Fruit fly (Drosophila melanogaster) ovary, adult (tissue): ENCODE measurements around the gene CG2202.

Source experiments
- CG17801 ChIP-seq: fragments of 200-800 bp; optimal IDR thresholded peaks from 2 replicates; lab custom pipeline; 2019; ENCODE audit warnings: missing biosample characterization, mild to moderate bottlenecking, missing genetic modification characterization, moderate library complexity; ENCODE audit not compliant: partially characterized antibody

Gene CG2202

DNA sequence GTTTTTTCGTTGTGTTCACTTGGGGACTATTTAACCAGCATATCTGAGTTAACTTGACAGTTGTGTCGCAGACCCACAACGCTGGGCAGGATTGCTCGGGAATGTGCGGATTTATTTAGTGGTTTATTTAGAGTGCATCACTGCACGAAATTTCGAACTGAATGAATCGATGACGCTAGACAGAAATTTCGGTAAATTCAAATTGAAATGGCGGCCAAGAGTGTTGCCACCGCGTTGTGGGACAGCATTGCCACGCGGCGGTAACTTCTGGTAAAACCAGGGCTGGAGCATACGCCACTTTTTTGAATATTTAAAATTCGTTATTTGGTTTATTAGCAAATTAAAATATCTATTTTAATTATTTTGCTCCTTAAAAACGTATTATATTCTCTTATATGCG, 6.1 kb downstream of the CG2202 start, which contains the start of gene feo:
Gene feo, minus strand, starts transcription at position 184 of the 400 bp plus-strand sequence.
- TF ChIP-seq CG17801 (GFP tag; lab: Kevin White, UChicago), result no peak

DNA sequence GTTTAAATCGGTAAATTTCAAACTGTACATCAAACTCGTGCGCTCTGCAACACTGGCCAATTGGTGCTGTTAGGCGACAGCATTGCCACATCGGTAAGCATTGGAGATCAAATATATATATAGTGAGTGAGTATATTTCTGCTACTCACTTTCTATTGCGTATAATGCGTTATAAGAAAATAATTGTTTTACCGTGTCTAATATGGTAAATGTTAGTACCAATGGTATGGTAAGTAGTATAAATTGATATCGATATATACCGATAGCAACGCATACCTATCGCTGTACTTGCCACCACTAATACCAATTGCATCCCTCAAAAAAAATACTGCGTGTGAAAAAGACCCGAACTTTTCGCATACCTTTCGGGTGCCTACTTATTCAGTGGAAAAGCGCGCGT, 8.8 kb downstream of the CG2202 start, which contains the start of the genes sofe and CG2186:
Gene sofe, minus strand, starts transcription at position 38 of the 400 bp plus-strand sequence.
Gene CG2186, plus strand, starts transcription at position 280 of the 400 bp plus-strand sequence.
- TF ChIP-seq CG17801 (GFP tag; lab: Kevin White, UChicago), result peak; percentile 63

DNA sequence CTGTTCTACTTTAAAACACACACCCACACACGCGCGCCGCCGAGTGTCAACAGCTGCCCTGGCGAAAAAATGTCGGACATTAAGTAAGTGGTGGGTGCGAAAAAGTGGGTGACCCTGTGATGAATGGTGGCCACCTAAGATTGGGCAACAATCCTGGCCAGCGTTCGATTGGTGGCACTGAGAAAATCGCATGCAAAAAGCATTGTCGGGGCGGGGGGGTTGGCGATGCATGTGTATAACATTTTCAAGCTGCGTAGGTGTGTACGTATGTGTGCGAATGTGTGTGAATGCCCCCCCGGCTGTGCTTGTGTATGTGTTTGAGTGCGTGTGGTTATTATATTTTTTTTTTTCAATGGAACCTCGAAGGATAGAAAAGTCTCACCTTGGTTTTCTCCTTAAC, 9.3 kb downstream of the CG2202 start:
- TF ChIP-seq CG17801 (GFP tag; lab: Kevin White, UChicago), result no peak

DNA sequence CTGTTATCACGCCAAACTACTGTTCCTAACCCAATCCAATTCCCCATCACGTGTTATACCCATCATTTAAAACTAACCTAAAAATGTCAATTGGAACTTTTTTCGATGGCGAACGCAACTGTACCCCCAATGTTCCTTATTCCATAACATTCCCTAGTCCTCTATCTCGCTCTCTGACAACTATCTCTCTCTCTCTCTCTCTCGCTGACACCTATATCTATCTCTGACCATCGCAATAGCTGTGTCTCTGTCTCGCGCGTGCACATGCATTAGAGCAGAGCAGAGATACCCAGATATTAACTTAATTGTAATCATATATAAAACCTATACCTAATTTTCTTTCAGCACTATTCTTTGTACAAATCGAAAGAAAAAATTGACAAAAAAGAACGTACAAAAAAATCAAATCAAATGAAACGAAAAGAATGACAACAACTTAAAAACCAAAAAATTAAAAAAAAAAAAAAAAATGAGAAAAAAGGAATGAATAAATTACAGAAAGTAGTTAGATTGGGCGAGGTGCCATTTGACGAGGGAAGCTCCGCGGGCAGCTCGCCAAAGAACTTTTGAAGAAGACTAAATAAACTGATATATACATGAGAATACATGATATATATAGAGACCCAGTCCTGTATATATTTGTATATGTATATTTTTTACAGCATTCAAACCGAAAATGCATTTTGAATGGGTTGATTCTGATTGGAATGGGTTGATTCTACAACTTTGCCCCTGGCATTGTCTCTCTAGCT, 17.2 kb downstream of the CG2202 start:
- no peak for TF ChIP-seq CG17801 (GFP tag; lab: Kevin White, UChicago)

DNA sequence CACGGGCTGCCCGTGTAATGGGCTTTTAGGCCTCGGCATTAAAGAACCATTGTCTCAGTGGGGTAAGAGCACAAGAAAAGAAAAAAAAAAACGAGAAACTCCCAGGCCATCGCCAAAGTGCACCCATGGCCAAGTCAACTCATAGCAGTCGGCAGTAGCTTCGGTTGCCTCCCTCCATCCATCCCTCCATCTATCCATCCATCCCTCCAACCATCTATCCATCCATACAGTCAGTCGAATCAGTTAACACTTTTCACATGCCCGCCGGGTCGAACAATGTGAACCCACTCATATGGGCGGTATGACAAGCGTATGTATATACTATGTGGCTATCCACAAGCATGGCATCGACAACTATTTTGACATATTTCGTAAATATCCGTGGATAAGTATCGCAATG, 19.1 kb downstream of the CG2202 start:
- no peak for TF ChIP-seq CG17801 (GFP tag; lab: Kevin White, UChicago)

DNA sequence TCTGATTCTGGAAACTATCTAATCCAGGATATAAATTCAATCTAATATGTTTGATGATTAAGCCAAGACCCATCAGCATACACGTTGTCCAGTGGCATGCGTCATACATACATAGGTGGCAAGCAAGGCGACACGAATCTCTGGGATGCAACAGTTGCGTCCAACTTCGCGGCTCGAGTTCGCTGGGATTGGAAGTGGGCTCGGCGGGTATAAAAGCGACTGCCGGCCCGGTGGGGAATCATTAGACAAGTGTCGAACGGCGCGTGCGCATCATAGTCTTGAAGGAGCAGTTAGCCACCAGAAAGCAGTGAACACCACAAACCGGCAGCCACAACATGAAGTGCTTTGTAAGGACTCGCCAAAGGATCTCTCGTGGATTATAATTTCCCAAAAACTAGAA, 20.5 kb downstream of the CG2202 start, which contains the start of gene CG2157:
Gene CG2157, plus strand, starts transcription at position 240 of the 400 bp plus-strand sequence.
- TF ChIP-seq CG17801 (GFP tag; lab: Kevin White, UChicago), result no peak

DNA sequence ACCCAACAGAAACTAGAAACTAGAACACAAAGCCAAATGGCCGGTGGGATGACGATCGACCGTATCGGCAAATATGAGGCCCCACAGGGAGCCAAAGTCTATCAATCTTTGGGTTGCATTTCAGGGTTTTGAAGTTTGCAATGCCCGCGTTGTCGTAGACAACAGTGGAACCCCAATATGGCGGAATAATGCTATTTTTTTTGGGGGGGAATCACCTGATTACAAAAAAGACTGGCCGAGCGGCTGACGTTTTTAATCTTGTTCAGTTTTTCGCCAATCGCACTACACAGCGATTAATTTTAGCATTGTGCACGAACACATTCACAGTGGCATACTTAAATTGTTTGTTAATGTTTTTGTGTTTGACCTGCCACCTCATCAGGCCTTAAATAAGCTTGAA, 27.9 kb downstream of the CG2202 start:
- TF ChIP-seq CG17801 (GFP tag; lab: Kevin White, UChicago), result no peak

DNA sequence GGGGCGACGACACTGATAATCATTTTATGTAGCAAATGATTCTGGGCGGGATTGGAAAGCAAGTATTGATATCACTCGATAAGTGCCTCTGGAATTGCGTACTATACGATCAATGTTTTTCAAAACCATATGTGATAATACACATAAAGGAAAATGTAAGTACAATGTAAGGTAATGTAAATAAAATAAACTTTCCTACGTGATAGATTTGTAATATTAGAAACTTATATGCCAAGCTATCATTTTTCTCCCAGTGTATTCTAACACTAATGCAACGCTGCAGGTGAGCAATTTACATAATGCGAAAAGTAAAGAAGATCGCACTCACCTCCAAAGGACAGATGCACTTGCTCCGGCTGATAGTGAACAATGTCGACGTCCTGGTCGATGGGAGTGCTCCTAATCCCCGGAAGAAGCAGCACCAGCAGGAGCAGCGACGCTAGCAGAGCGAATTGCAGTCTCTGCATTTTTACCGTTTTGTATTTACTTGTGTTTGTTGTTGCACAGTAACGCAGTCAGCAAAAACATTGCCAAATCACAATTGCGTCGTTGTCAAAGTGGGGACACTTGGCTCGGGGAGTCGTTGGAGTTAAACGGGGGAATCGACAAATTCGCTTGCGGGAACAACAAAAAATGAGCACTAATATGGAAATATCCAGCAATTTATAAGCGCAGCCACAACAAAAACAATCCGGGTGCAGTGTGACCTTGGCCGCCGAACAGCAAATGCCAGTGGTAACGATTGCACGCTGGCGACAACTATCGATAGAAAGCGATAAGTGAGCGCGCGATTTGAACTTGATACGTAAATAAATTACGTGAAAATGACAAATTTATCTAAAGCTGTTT, 28.8 kb downstream of the CG2202 start, which contains the start of gene CG1637:
Gene CG1637, minus strand, starts transcription at position 807 of the 849 bp plus-strand sequence.
- peak; percentile 9 for TF ChIP-seq CG17801 (GFP tag; lab: Kevin White, UChicago)

DNA sequence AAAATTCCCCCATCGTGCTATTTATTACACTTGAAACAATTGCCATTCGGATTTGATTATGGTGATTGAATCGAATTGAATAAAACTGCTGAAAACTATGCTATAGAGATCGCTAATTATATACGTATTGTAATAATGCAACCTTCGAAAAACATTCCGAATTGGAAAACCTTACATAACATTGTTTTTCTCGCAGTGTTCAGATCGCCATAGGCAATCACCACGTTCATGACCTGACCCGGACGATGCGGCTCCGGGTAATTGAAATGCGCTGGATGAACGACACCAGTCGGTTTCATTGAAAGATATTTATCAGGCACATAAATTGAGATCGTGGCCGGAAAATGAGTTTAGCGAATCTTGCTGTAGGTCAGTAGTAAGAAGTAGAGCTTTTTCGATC, 34.2 kb downstream of the CG2202 start:
- TF ChIP-seq CG17801 (GFP tag; lab: Kevin White, UChicago), result no peak

DNA sequence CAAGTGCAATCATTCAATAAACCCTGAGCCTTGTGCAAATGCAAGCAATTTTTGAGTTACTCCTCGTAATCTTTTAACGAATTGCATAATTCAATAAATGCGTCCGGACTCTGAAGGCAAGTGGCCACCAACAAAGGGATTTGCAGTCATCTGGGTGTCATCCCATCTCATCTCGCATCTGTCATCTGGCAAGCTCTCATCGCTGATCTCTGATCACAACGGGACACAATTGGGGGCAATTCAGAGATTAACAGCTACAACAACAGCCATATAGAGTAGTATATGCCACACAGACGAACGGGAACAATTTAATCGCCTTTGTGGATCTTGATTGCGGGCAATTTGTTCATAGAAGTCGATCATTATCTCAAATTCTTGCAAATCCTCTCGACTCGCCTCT, 35.2 kb downstream of the CG2202 start:
- no peak for TF ChIP-seq CG17801 (GFP tag; lab: Kevin White, UChicago)

DNA sequence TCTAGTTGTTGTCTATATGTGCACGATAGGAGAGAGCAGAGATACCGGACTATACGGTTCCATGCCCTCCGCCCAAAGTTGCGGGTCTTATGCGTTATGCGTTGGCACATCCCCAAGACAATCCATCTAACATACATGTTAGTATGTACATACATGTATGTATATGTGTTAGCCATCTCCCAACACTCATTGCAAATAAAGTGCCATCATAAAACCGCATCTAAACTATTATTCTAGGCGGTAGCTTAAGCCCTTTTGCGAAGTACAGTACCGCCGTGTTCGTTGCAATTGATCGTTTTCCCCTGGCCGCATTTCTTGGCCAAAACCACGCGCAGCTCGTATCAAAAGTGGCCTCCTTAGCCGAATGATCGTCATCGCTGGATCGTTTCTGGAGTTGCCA, 37.9 kb downstream of the CG2202 start:
- no peak for TF ChIP-seq CG17801 (GFP tag; lab: Kevin White, UChicago)

DNA sequence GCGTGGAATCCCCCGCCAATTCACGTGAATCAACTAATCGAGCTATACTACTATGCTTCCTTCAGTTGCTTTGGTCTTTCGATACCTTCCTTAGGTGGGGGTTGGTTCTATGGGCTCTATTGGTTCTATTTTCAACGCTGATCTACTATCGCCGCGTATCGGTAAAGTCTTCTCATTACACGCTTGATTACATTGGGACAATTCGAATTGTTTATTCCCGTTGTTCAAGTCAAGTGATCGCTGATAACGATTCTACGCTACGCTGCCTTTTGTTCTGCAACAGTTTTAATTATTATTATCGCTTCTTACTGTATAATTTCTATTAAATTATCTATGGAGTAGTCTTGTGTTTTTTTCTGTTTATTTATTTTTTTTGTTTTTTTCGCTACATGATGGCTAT, 39.1 kb downstream of the CG2202 start:
- no peak for TF ChIP-seq CG17801 (GFP tag; lab: Kevin White, UChicago)

DNA sequence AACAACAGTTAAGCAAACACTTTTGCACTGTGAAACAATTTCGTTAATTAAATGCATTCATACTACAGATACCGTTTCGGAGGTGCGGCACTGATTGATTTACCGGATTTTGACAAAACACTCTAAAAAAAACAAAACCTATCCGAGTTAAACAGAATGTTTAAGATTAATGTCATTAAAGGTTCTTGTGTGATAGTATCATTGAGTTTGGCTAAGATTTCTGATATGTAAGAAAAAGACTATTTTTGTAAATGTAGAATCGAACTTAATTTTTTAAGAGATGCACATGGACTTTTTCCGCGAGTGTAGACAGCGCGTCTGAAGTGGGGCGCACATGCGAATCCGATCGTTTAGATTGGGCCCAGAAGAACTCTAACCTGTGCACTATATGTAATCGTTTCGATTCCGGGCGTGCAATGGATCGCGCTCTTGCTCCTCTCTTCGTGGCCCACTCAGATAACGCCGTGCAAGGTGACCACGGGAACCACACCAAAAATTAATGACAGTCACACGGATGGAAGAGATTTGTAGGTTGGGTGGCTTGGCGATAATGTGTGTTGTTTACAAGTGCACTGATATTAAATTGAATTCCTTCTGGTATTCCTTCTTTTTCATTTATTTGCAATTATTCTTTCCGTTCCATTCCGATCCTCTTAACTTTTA, 41.5 kb downstream of the CG2202 start:
- TF ChIP-seq CG17801 (GFP tag; lab: Kevin White, UChicago), result peak; percentile 47

DNA sequence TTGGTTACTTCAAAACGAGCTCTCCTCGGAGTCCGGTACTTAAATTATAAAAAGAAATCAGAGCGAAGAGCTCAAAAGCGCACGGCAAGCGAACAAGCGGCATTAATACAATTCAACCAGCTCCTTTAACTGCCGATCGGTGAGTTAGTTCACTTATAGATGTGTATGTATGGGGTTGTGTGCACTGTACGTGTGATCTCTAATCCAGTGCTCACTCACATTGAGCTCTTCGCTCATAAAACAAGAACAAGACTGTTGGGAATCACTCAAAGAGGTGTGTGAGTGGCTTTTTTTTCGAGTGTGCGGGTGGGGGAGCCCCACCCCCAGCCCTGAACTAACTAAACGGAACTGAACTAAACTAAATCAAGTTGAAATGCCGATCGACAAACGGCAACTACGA, 42.6 kb downstream of the CG2202 start, which contains the start of gene Ork1:
Gene Ork1, minus strand, starts transcription at position 101 of the 400 bp plus-strand sequence.
- no peak for TF ChIP-seq CG17801 (GFP tag; lab: Kevin White, UChicago)

DNA sequence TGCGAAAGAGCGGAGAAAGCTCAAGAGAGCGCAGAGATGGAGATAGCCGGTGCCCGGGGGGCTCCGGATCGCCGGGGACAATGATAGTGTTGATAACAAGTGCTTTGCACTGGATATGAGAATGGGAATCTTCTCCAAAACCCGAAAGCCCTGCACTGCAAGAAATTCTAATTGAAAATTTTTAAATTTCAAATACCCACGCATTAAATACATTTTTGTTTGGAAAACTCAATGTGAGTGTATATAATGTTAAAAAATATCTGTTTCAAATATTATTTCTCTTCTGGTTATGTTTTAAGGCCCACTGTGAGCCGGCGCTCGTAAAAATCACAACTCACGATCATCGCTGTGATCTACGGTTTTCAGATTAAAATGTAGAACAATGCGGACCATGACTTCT, 44.7 kb downstream of the CG2202 start:
- TF ChIP-seq CG17801 (GFP tag; lab: Kevin White, UChicago), result peak; percentile 40
